Fruit fly (Drosophila melanogaster) whole organism, embryonic: Measurements from ENCODE around the gene HIP-R.
A peak's percentile ranks its signal among the peaks of the same experiment; 100 is the strongest.

Experiments
- Adf1 ChIP-seq: fragments of 200-800 bp; sonication (Bioruptor generic); IDR thresholded peaks from 2 replicates; pipeline ENCODE4 v1.3.6; 2022; ENCODE audit warnings: missing biosample characterization, missing genetic modification characterization
- Aef1 ChIP-seq: fragments of 200-800 bp; sonication (Bioruptor generic); IDR thresholded peaks from 3 replicates; pipeline ENCODE4 v1.3.6; 2022; ENCODE audit warnings: missing biosample characterization, missing genetic modification characterization
- Antp ChIP-seq: fragments of 200-800 bp; sonication (Bioruptor generic); optimal IDR thresholded peaks from 3 replicates; lab custom pipeline; 2016; ENCODE audit warnings: missing biosample characterization, missing genetic modification characterization
- CG10209 ChIP-seq: fragments of 200-800 bp; sonication (Bioruptor generic); optimal IDR thresholded peaks from 3 replicates; lab custom pipeline; 2017; ENCODE audit warnings: missing biosample characterization, mild to moderate bottlenecking, missing genetic modification characterization, missing genetic modification reagents
- CG10959 ChIP-seq: fragments of 200-800 bp; sonication (Bioruptor generic); IDR thresholded peaks from 2 replicates; pipeline ENCODE4 v1.3.6; 2022; ENCODE audit warnings: missing biosample characterization, missing genetic modification characterization
- CG11560 ChIP-seq: fragments of 200-800 bp; sonication (Bioruptor generic); IDR thresholded peaks from 3 replicates; pipeline ENCODE4 v1.3.6; 2022; ENCODE audit warnings: missing biosample characterization, missing genetic modification characterization
- CG13775 ChIP-seq: fragments of 200-800 bp; sonication (Bioruptor generic); optimal IDR thresholded peaks from 3 replicates; lab custom pipeline; 2017; ENCODE audit warnings: missing biosample characterization, mild to moderate bottlenecking, missing genetic modification characterization
- CG13894 ChIP-seq: fragments of 200-800 bp; sonication (Bioruptor generic); optimal IDR thresholded peaks from 3 replicates; lab custom pipeline; 2018; ENCODE audit warnings: missing biosample characterization, mild to moderate bottlenecking, missing genetic modification characterization, moderate library complexity
- CG14014 ChIP-seq: fragments of 200-800 bp; sonication (Bioruptor generic); IDR thresholded peaks from 2 replicates; pipeline ENCODE4 v1.3.6; 2022; ENCODE audit warnings: missing biosample characterization, missing genetic modification characterization
- CG14965 ChIP-seq: fragments of 200-800 bp; sonication (Bioruptor generic); optimal IDR thresholded peaks from 2 replicates; lab custom pipeline; 2016; ENCODE audit warnings: missing biosample characterization, missing genetic modification characterization, borderline replicate concordance
- CG15073 ChIP-seq: fragments of 200-800 bp; sonication (Bioruptor generic); optimal IDR thresholded peaks from 2 replicates; lab custom pipeline; 2016; ENCODE audit warnings: missing biosample characterization, missing genetic modification characterization
- CG1602 ChIP-seq: fragments of 200-800 bp; sonication (Bioruptor generic); optimal IDR thresholded peaks from 3 replicates; lab custom pipeline; 2016; ENCODE audit warnings: missing biosample characterization, missing genetic modification characterization
- CG17568 ChIP-seq: fragments of 200-800 bp; sonication (Bioruptor generic); optimal IDR thresholded peaks from 2 replicates; lab custom pipeline; 2018; ENCODE audit warnings: missing biosample characterization, mild to moderate bottlenecking, missing genetic modification characterization, moderate library complexity
- CG1792 ChIP-seq: fragments of 200-800 bp; sonication (Bioruptor generic); optimal IDR thresholded peaks from 2 replicates; lab custom pipeline; 2016; ENCODE audit warnings: missing biosample characterization, missing genetic modification characterization
- CG2116 ChIP-seq: fragments of 200-800 bp; sonication (Bioruptor generic); optimal IDR thresholded peaks from 3 replicates; lab custom pipeline; 2018; ENCODE audit warnings: missing biosample characterization, mild to moderate bottlenecking, missing genetic modification characterization
- CG3163 ChIP-seq: fragments of 200-800 bp; sonication (Bioruptor generic); optimal IDR thresholded peaks from 3 replicates; lab custom pipeline; 2016; ENCODE audit warnings: missing biosample characterization, missing genetic modification characterization
- CG4328 ChIP-seq: fragments of 200-800 bp; sonication (Bioruptor generic); optimal IDR thresholded peaks from 3 replicates; lab custom pipeline; 2017; ENCODE audit warnings: missing biosample characterization, missing genetic modification reagents, missing genetic modification characterization
- CG5180 ChIP-seq: fragments of 200-800 bp; sonication (Bioruptor generic); optimal IDR thresholded peaks from 3 replicates; lab custom pipeline; 2017; ENCODE audit warnings: missing biosample characterization, missing genetic modification characterization, mild to moderate bottlenecking, moderate library complexity, missing genetic modification reagents
- CG6813 ChIP-seq: fragments of 200-800 bp; sonication (Bioruptor generic); optimal IDR thresholded peaks from 2 replicates; lab custom pipeline; 2017; ENCODE audit warnings: missing biosample characterization, missing genetic modification characterization, mild to moderate bottlenecking, moderate library complexity, missing genetic modification reagents
- CG9727 ChIP-seq: fragments of 200-800 bp; sonication (Bioruptor generic); optimal IDR thresholded peaks from 3 replicates; lab custom pipeline; 2017; ENCODE audit warnings: missing biosample characterization, mild to moderate bottlenecking, missing genetic modification characterization
- CG9932 ChIP-seq: fragments of 200-800 bp; sonication (Bioruptor generic); IDR thresholded peaks from 2 replicates; pipeline ENCODE4 v1.3.6; 2022; ENCODE audit warnings: missing biosample characterization, missing genetic modification characterization
- CTCF ChIP-seq: fragments of 200-800 bp; sonication (Bioruptor generic); optimal IDR thresholded peaks from 2 replicates; lab custom pipeline; 2017; ENCODE audit warnings: missing biosample characterization, mild to moderate bottlenecking, missing genetic modification characterization, moderate library complexity
- D ChIP-seq, 2 experiments: fragments of 200-800 bp in 1 of 2; fragments of >200 bp in 1 of 2; sonication (Bioruptor generic) in 1 of 2; optimal IDR thresholded peaks; 2 replicates in 1 of 2; 3 replicates in 1 of 2; lab custom pipeline; 2017; ENCODE audit warnings: mild to moderate bottlenecking in 1 of 2, missing biosample characterization in 1 of 2, missing genetic modification characterization in 1 of 2, missing genetic modification reagents in 1 of 2
- D19A ChIP-seq: fragments of 200-800 bp; optimal IDR thresholded peaks from 3 replicates; lab custom pipeline; 2019; ENCODE audit warnings: missing biosample characterization, mild to moderate bottlenecking, missing genetic modification characterization, moderate library complexity
- Ets65A ChIP-seq: fragments of 200-800 bp; sonication (Bioruptor generic); peaks from one replicate; lab custom pipeline; 2016; ENCODE audit warnings: missing biosample characterization, missing genetic modification characterization
- HLH3B ChIP-seq: fragments of 200-800 bp; sonication (Bioruptor generic); IDR thresholded peaks from 2 replicates; pipeline ENCODE4 v1.3.6; 2022; ENCODE audit warnings: missing biosample characterization, missing genetic modification characterization
- Hmr ChIP-seq: fragments of 200-800 bp; sonication (Bioruptor generic); optimal IDR thresholded peaks from 3 replicates; lab custom pipeline; 2017; ENCODE audit warnings: mild to moderate bottlenecking, missing biosample characterization, missing genetic modification reagents, missing genetic modification characterization
- Kr ChIP-seq: fragments of 200-800 bp; sonication (Bioruptor generic); optimal IDR thresholded peaks from 2 replicates; lab custom pipeline; 2017; ENCODE audit warnings: missing biosample characterization, mild to moderate bottlenecking, missing genetic modification characterization
- Lim3 ChIP-seq: fragments of 200-800 bp; sonication (Bioruptor generic); IDR thresholded peaks from 2 replicates; pipeline ENCODE4 v1.3.6; 2022; ENCODE audit warnings: missing biosample characterization, missing genetic modification characterization
- MESR4 ChIP-seq: fragments of 200-800 bp; sonication (Bioruptor generic); optimal IDR thresholded peaks from 2 replicates; lab custom pipeline; 2018; ENCODE audit warnings: missing biosample characterization, mild to moderate bottlenecking, missing genetic modification characterization, moderate library complexity
- NFAT ChIP-seq: fragments of 200-800 bp; sonication (Bioruptor generic); IDR thresholded peaks from 2 replicates; pipeline ENCODE4 v1.3.6; 2022; ENCODE audit warnings: missing biosample characterization, missing genetic modification characterization
- Opbp ChIP-seq: fragments of 200-800 bp; sonication (Bioruptor generic); IDR thresholded peaks from 3 replicates; pipeline ENCODE4 v1.3.6; 2022; ENCODE audit warnings: missing biosample characterization, missing genetic modification characterization; ENCODE audit not compliant: partially characterized antibody
- TFAM ChIP-seq: fragments of 200-800 bp; sonication (Bioruptor generic); optimal IDR thresholded peaks from 2 replicates; lab custom pipeline; 2017; ENCODE audit warnings: missing biosample characterization, missing genetic modification characterization, inconsistent platforms
- Taf1 ChIP-seq: fragments of 200-800 bp; sonication (Bioruptor generic); IDR thresholded peaks from 2 replicates; pipeline ENCODE4 v1.3.6; 2022; ENCODE audit warnings: missing biosample characterization, missing genetic modification characterization
- Xrp1 ChIP-seq: fragments of 200-800 bp; sonication (Bioruptor generic); IDR thresholded peaks from 2 replicates; pipeline ENCODE4 v1.3.6; 2022; ENCODE audit warnings: missing biosample characterization, missing genetic modification characterization
- bbx ChIP-seq: fragments of 200-800 bp; sonication (Bioruptor generic); IDR thresholded peaks from 2 replicates; pipeline ENCODE4 v1.3.6; 2022; ENCODE audit warnings: missing biosample characterization, missing genetic modification characterization; ENCODE audit not compliant: partially characterized antibody
- dmrt11E ChIP-seq: fragments of 200-800 bp; sonication (Bioruptor generic); optimal IDR thresholded peaks from 3 replicates; lab custom pipeline; 2018; ENCODE audit warnings: missing biosample characterization, mild to moderate bottlenecking, missing genetic modification characterization, moderate library complexity
- fd102C ChIP-seq: fragments of 200-800 bp; sonication (Bioruptor generic); optimal IDR thresholded peaks from 2 replicates; lab custom pipeline; 2018; ENCODE audit warnings: missing biosample characterization, mild to moderate bottlenecking, missing genetic modification characterization, moderate library complexity
- hbn ChIP-seq: fragments of 200-800 bp; sonication (Bioruptor generic); IDR thresholded peaks from 2 replicates; pipeline ENCODE4 v1.3.6; 2022; ENCODE audit warnings: missing biosample characterization, missing genetic modification characterization; ENCODE audit not compliant: partially characterized antibody
- hkb ChIP-seq, 2 experiments: fragments of 200-800 bp in 1 of 2; fragments of >200 bp in 1 of 2; sonication (Bioruptor generic) in 1 of 2; IDR thresholded peaks in 1 of 2; optimal IDR thresholded peaks in 1 of 2; 2 replicates each; pipeline versions ENCODE4 v1.3.6 to Lab custom; 2017 to 2022; ENCODE audit warnings: missing biosample characterization in 1 of 2, missing genetic modification characterization in 1 of 2
- otp ChIP-seq: fragments of 200-800 bp; sonication (Bioruptor generic); IDR thresholded peaks from 3 replicates; pipeline ENCODE4, ENCODE4 v1.3.6; 2022; ENCODE audit warnings: missing biosample characterization, missing genetic modification characterization
- phol ChIP-seq: fragments of 200-800 bp; sonication (Bioruptor generic); optimal IDR thresholded peaks from 3 replicates; lab custom pipeline; 2018; ENCODE audit warnings: missing biosample characterization, mild to moderate bottlenecking, missing genetic modification characterization, moderate library complexity
- pita ChIP-seq: fragments of 200-800 bp; sonication (Bioruptor generic); optimal IDR thresholded peaks from 2 replicates; lab custom pipeline; 2017; ENCODE audit warnings: missing biosample characterization, mild to moderate bottlenecking, missing genetic modification characterization
- sens ChIP-seq: fragments of 200-800 bp; sonication (Bioruptor generic); peaks from one replicate; lab custom pipeline; 2016; ENCODE audit warnings: missing biosample characterization, missing genetic modification characterization
- slou ChIP-seq: fragments of 200-800 bp; sonication (Bioruptor generic); optimal IDR thresholded peaks from 3 replicates; lab custom pipeline; 2016; ENCODE audit warnings: missing biosample characterization, missing genetic modification characterization
- stc ChIP-seq: fragments of 200-800 bp; sonication (Bioruptor generic); IDR thresholded peaks from 2 replicates; pipeline ENCODE4 v1.3.6; 2022; ENCODE audit warnings: missing biosample characterization, missing genetic modification characterization
- tna ChIP-seq: fragments of 200-800 bp; sonication (Bioruptor generic); IDR thresholded peaks from 2 replicates; pipeline ENCODE4 v1.3.6; 2022; ENCODE audit warnings: missing biosample characterization, missing genetic modification characterization; ENCODE audit not compliant: partially characterized antibody
- wdn ChIP-seq: fragments of 200-800 bp; sonication (Bioruptor generic); IDR thresholded peaks from 2 replicates; pipeline ENCODE4 v1.3.6; 2022; ENCODE audit warnings: missing biosample characterization, missing genetic modification characterization
- zen ChIP-seq: fragments of 200-800 bp; sonication (Bioruptor generic); optimal IDR thresholded peaks from 3 replicates; lab custom pipeline; 2018; ENCODE audit warnings: missing biosample characterization, mild to moderate bottlenecking, missing genetic modification characterization, moderate library complexity
- zen2 ChIP-seq: fragments of 200-800 bp; sonication (Bioruptor generic); IDR thresholded peaks from 3 replicates; pipeline ENCODE4 v1.3.6; 2022; ENCODE audit warnings: missing biosample characterization, missing genetic modification characterization; ENCODE audit not compliant: partially characterized antibody
- zf30C ChIP-seq: fragments of 200-800 bp; sonication (Bioruptor generic); optimal IDR thresholded peaks from 3 replicates; lab custom pipeline; 2018; ENCODE audit warnings: missing biosample characterization, mild to moderate bottlenecking, missing genetic modification characterization

HIP-R gene

dm6 chrX:3740319-3740718, 49.5 kb upstream of the HIP-R start (continued):
- no peak for TF ChIP-seq Hmr (GFP tag; lab: Kevin White, UChicago)
- TF ChIP-seq CG4328 (GFP tag; lab: Kevin White, UChicago), result no peak
- no peak for TF ChIP-seq TFAM (GFP tag; lab: Kevin White, UChicago)
- TF ChIP-seq Aef1 (GFP tag; lab: Robert Waterston, UW), result no peak
- no peak for TF ChIP-seq Taf1 (GFP tag; lab: Robert Waterston, UW)
- peak; percentile 20 for TF ChIP-seq CG10209 (GFP tag; lab: Kevin White, UChicago)
- TF ChIP-seq CTCF, result no peak
- TF ChIP-seq CG13775 (GFP tag; lab: Kevin White, UChicago), result no peak
- TF ChIP-seq slou, result no peak
- TF ChIP-seq MESR4, result no peak
- 0 out of 2 replicates have a peak, but pooled peaks have one; percentile 5 for TF ChIP-seq CG14014 (GFP tag; lab: Robert Waterston, UW)
- no peak for TF ChIP-seq wdn (GFP tag; lab: Robert Waterston, UW)
- no peak for TF ChIP-seq D (optimal IDR thresholded peaks at IDR 0.05; lab: Kevin White, UChicago)
- TF ChIP-seq D (GFP tag; optimal IDR thresholded peaks at IDR 0.05; lab: Kevin White, UChicago), result no peak
- no peak for TF ChIP-seq hbn
- TF ChIP-seq CG5180 (GFP tag; lab: Kevin White, UChicago), result no peak
- no peak for TF ChIP-seq Adf1 (GFP tag; lab: Robert Waterston, UW)
- TF ChIP-seq zf30C (GFP tag; lab: Kevin White, UChicago), result no peak
- TF ChIP-seq CG3163 (GFP tag; lab: Kevin White, UChicago), result no peak
- TF ChIP-seq CG6813, result no peak
- no peak for TF ChIP-seq bbx (GFP tag; lab: Robert Waterston, UW)
- TF ChIP-seq CG9932, result no peak
- TF ChIP-seq CG14965 (GFP tag; lab: Kevin White, UChicago), result no peak
- TF ChIP-seq Xrp1 (GFP tag; lab: Robert Waterston, UW), result no peak
- TF ChIP-seq CG13894, result no peak
- TF ChIP-seq CG1602 (GFP tag; lab: Kevin White, UChicago), result no peak
- TF ChIP-seq zen2 (GFP tag; lab: Robert Waterston, UW), result no peak
- TF ChIP-seq HLH3B (GFP tag; lab: Robert Waterston, UW), result no peak
- no peak for TF ChIP-seq fd102C (GFP tag; lab: Kevin White, UChicago)
- no peak for TF ChIP-seq tna (GFP tag; lab: Robert Waterston, UW)
- no peak for TF ChIP-seq Kr (GFP tag; lab: Kevin White, UChicago)
- TF ChIP-seq sens (GFP tag; lab: Kevin White, UChicago), result peak; percentile 82
- no peak for TF ChIP-seq zen
- no peak for TF ChIP-seq D19A
- no peak for TF ChIP-seq Antp (GFP tag; lab: Kevin White, UChicago)
- TF ChIP-seq CG15073 (GFP tag; lab: Kevin White, UChicago), result no peak
- TF ChIP-seq Ets65A, result no peak
- no peak for TF ChIP-seq CG17568
- TF ChIP-seq CG9727 (GFP tag; lab: Kevin White, UChicago), result peak; percentile 51
- TF ChIP-seq NFAT (GFP tag; lab: Robert Waterston, UW), result no peak
- TF ChIP-seq CG11560 (tag; lab: Robert Waterston, UW), result no peak
- peak; percentile 14 for TF ChIP-seq dmrt11E (tag; lab: Kevin White, UChicago)
- TF ChIP-seq pita, result no peak
- no peak for TF ChIP-seq Opbp
- TF ChIP-seq stc (GFP tag; lab: Robert Waterston, UW), result no peak
- no peak for TF ChIP-seq otp (GFP tag; lab: Robert Waterston, UW)
- peak; percentile 64 for TF ChIP-seq phol (tag; lab: Kevin White, UChicago)
- no peak for TF ChIP-seq Lim3
- TF ChIP-seq CG10959, result no peak
- TF ChIP-seq hkb (optimal IDR thresholded peaks at IDR 0.05; lab: Kevin White, UChicago), result no peak
- TF ChIP-seq hkb (GFP tag; IDR thresholded peaks at IDR 0.05; lab: Robert Waterston, UW), result peak; percentile 20; the same call in 1 of the 2 replicates
- TF ChIP-seq CG2116 (GFP tag; lab: Kevin White, UChicago), result no peak
- TF ChIP-seq CG1792, result no peak
